Worm (Caenorhabditis elegans) whole organism, L3 larva: Measurements from ENCODE around the gene C34B4.3.

Source experiments
- ceh-9 ChIP-seq: sonication (generic microtip); optimal IDR thresholded peaks from 2 replicates; lab custom pipeline; 2018; ENCODE audit warnings: missing biosample characterization, missing genetic modification characterization
- elt-3 ChIP-seq, 3 experiments: fragments of 150-350 bp in 1 of 3; sonication (generic microtip) in 2 of 3; optimal IDR thresholded peaks; 2 replicates in 2 of 3; 4 replicates in 1 of 3; lab custom pipeline; 2014 to 2017; ENCODE audit warnings: missing biosample characterization in 3 of 3, missing genetic modification characterization in 3 of 3
- nhr-11 ChIP-seq: fragments of 150-350 bp; optimal IDR thresholded peaks from 2 replicates; lab custom pipeline; 2014; ENCODE audit warnings: missing biosample characterization, missing genetic modification characterization
- nhr-43 ChIP-seq: sonication (generic microtip); optimal IDR thresholded peaks from 2 replicates; lab custom pipeline; 2016; ENCODE audit warnings: mild to moderate bottlenecking, missing genetic modification characterization, missing compliant biosample characterization; ENCODE audit not compliant: poor library complexity, severe bottlenecking

DNA sequence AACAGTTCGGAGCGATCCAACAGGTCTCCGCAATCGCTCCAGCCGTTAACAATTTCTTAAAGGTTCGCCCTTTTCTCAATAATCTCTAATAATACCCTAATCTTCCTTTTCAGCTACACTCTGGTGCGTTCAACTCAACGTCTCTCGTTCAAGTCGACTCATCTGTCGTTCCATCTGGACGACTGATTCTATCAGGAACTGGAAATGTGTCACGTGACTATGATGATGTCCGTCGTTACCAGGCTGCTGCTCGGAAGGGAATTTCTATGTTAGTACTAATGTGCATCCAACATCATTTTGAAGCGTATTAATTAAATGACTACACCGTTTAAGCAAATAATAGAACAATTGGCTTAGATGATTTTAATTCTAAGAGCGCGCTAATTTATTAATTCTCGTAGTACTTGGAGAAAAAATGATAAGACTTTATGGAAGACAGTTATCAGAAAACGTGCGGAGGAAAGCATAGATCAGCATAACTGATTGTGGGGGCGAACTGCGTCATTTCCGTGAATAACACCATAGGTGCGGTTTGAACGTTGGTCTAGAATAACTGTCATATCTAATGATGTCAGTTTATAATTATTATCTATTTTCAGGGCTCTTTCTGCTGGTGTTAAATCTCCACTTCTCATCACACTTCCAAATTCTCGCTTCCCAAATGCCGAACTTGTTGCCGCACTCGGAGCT is 27.0 kb downstream of the C34B4.3 start:
- no peak for TF ChIP-seq nhr-43 (tag; lab: Kevin White, UChicago)
- TF ChIP-seq nhr-11 (tag; lab: Kevin White, UChicago), result no peak
- no peak for TF ChIP-seq ceh-9 (tag; lab: Kevin White, UChicago)
- no peak for TF ChIP-seq elt-3 (tag; optimal IDR thresholded peaks at IDR 0.05; lab: Kevin White, UChicago)
